Worm (Caenorhabditis elegans) whole organism, young adult: Measurements from ENCODE around the gene M199.134.

ENCODE experiments used
- C17E4.6 ChIP-seq: fragments of 200-800 bp; sonication (Bioruptor generic); IDR thresholded peaks from 2 replicates; pipeline ENCODE4 v1.3.6; 2022; ENCODE audit warnings: missing genetic modification reagents, missing genetic modification characterization, missing compliant biosample characterization
- F10E7.11 ChIP-seq: sonication (generic microtip); optimal IDR thresholded peaks from 2 replicates; lab custom pipeline; 2017; ENCODE audit warnings: mild to moderate bottlenecking, missing genetic modification characterization, moderate library complexity, missing compliant biosample characterization
- aptf-3 ChIP-seq: fragments of 200-800 bp; sonication (Bioruptor generic); IDR thresholded peaks from 2 replicates; pipeline ENCODE4 v1.3.6; 2022; ENCODE audit warnings: missing genetic modification characterization, missing compliant biosample characterization
- dpl-1 ChIP-seq: fragments of 150-350 bp; optimal IDR thresholded peaks from 2 replicates; lab custom pipeline; 2014; ENCODE audit warnings: missing biosample characterization, missing genetic modification reagents, missing genetic modification characterization
- nfya-1 ChIP-seq: sonication (generic microtip); optimal IDR thresholded peaks from 2 replicates; lab custom pipeline; 2017; ENCODE audit warnings: antibody characterized with exemption, missing compliant biosample characterization, missing genetic modification characterization, borderline replicate concordance; ENCODE audit not compliant: insufficient read depth
- pha-4 ChIP-seq: fragments of 150-350 bp; sonication (generic microtip); optimal IDR thresholded peaks from 2 replicates; lab custom pipeline; 2014; ENCODE audit warnings: missing biosample characterization, missing genetic modification reagents, missing genetic modification characterization
- rec-8 ChIP-seq, 2 experiments: sonication (generic microtip); optimal IDR thresholded peaks; 2 replicates each; lab custom pipeline; 2016; ENCODE audit warnings: mild to moderate bottlenecking in 2 of 2, missing genetic modification characterization in 2 of 2, missing genetic modification reagents in 2 of 2, missing genotype in 2 of 2, missing biosample characterization in 1 of 2, missing compliant biosample characterization in 1 of 2, moderate library complexity in 1 of 2
- tbx-9 ChIP-seq: sonication (generic microtip); optimal IDR thresholded peaks from 2 replicates; lab custom pipeline; 2016; ENCODE audit warnings: borderline replicate concordance, missing genetic modification characterization, inconsistent platforms, missing compliant biosample characterization

DNA sequence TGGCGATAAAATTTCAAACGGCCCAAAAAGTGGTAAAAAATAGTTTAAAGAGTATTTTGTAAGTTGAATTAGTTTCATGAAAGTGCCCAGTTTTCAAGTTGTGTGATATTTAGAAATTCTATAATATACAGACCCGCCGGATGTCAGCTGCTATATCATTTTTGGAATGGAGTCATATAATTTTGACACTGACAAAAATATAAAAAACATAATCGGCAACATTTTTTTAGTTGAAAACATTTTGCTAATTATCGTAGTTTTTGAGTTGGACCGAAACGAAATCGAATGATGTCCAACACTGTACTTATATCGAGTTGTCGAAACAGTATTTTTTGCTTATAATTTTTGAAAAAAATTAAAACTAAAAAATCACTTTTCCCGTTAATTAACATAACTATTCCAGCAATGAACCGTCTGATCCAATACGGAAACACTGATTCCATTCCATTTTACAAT is 9.8 kb downstream of the M199.134 start, which contains the start of gene srt-44:
- TF ChIP-seq rec-8 (tag; optimal IDR thresholded peaks at IDR 0.05; lab: Kevin White, UChicago) (no peak), nfya-1 (no peak), tbx-9 (no peak), dpl-1 (GFP tag; lab: Kevin White, UChicago) (no peak), C17E4.6 (GFP tag; lab: Robert Waterston, UW) (no peak), pha-4 (tag; lab: Kevin White, UChicago) (no peak), aptf-3 (GFP tag; lab: Robert Waterston, UW) (no peak), F10E7.11 (tag; lab: Kevin White, UChicago) (no peak)
